Fruit fly (Drosophila melanogaster) whole organism, prepupa: ENCODE data around the gene Sys1.

Experiments
- Blimp-1 ChIP-seq: fragments of 200-800 bp; sonication (Bioruptor generic); optimal IDR thresholded peaks from 3 replicates; lab custom pipeline; 2017; ENCODE audit warnings: missing biosample characterization, missing genetic modification characterization, mild to moderate bottlenecking, moderate library complexity, missing genetic modification reagents
- CG10631 ChIP-seq: fragments of 200-800 bp; sonication (Bioruptor generic); optimal IDR thresholded peaks from 2 replicates; lab custom pipeline; 2016; ENCODE audit warnings: missing biosample characterization, missing genetic modification characterization
- CG10669 ChIP-seq: fragments of 200-800 bp; sonication (Bioruptor generic); optimal IDR thresholded peaks from 3 replicates; lab custom pipeline; 2018; ENCODE audit warnings: missing biosample characterization, mild to moderate bottlenecking, missing genetic modification characterization, moderate library complexity
- CG11294 ChIP-seq: fragments of 200-800 bp; sonication (Bioruptor generic); IDR thresholded peaks from 2 replicates; pipeline ENCODE4 v1.3.6; 2022; ENCODE audit warnings: missing biosample characterization, missing genetic modification characterization
- CG11762 ChIP-seq: fragments of 200-800 bp; sonication (Bioruptor generic); optimal IDR thresholded peaks from 3 replicates; lab custom pipeline; 2016; ENCODE audit warnings: missing biosample characterization, missing genetic modification characterization; ENCODE audit not compliant: insufficient read depth
- CG11902 ChIP-seq: fragments of 200-800 bp; sonication (Bioruptor generic); optimal IDR thresholded peaks from 3 replicates; lab custom pipeline; 2016; ENCODE audit warnings: missing biosample characterization, missing genetic modification characterization
- CG15336 ChIP-seq: fragments of 200-800 bp; sonication (Bioruptor generic); IDR thresholded peaks from 2 replicates; pipeline ENCODE4 v1.3.6; 2022; ENCODE audit warnings: missing biosample characterization, missing genetic modification characterization
- CG3032 ChIP-seq: fragments of 200-800 bp; optimal IDR thresholded peaks from 2 replicates; lab custom pipeline; 2019; ENCODE audit warnings: missing biosample characterization, mild to moderate bottlenecking, missing genetic modification characterization, moderate library complexity
- CG31627 ChIP-seq: fragments of 200-800 bp; sonication (Bioruptor generic); optimal IDR thresholded peaks from 3 replicates; lab custom pipeline; 2016; ENCODE audit warnings: missing biosample characterization, missing genetic modification characterization
- CG32006 ChIP-seq: fragments of 200-800 bp; sonication (Bioruptor generic); optimal IDR thresholded peaks from 3 replicates; lab custom pipeline; 2017; ENCODE audit warnings: missing biosample characterization, mild to moderate bottlenecking, missing genetic modification characterization
- CG3919 ChIP-seq: fragments of 200-800 bp; sonication (Bioruptor generic); optimal IDR thresholded peaks from 3 replicates; lab custom pipeline; 2016; ENCODE audit warnings: missing biosample characterization, missing genetic modification characterization
- CG4318 ChIP-seq: fragments of 200-800 bp; sonication (Bioruptor generic); optimal IDR thresholded peaks from 3 replicates; lab custom pipeline; 2017; ENCODE audit warnings: missing biosample characterization, mild to moderate bottlenecking, missing genetic modification characterization
- CG6163 ChIP-seq: fragments of 200-800 bp; sonication (Bioruptor generic); IDR thresholded peaks from 3 replicates; pipeline ENCODE4 v1.3.6; 2022; ENCODE audit warnings: missing biosample characterization, missing genetic modification characterization
- CG6276 ChIP-seq: fragments of 200-800 bp; sonication (Bioruptor generic); optimal IDR thresholded peaks from 2 replicates; lab custom pipeline; 2017; ENCODE audit warnings: missing biosample characterization, mild to moderate bottlenecking, missing genetic modification characterization
- CG6792 ChIP-seq: fragments of 200-800 bp; sonication (Bioruptor generic); optimal IDR thresholded peaks from 3 replicates; lab custom pipeline; 2016; ENCODE audit warnings: missing biosample characterization, missing genetic modification characterization
- CG6808 ChIP-seq: fragments of 200-800 bp; sonication (Bioruptor generic); optimal IDR thresholded peaks from 3 replicates; lab custom pipeline; 2017; ENCODE audit warnings: missing biosample characterization, missing genetic modification characterization, mild to moderate bottlenecking, moderate library complexity, missing genetic modification reagents
- CG8119 ChIP-seq: fragments of 200-800 bp; sonication (Bioruptor generic); IDR thresholded peaks from 3 replicates; pipeline ENCODE4 v1.3.6; 2022; ENCODE audit warnings: missing biosample characterization, missing genetic modification characterization
- CG8319 ChIP-seq: fragments of 200-800 bp; sonication (Bioruptor generic); optimal IDR thresholded peaks from 3 replicates; lab custom pipeline; 2016; ENCODE audit warnings: missing biosample characterization, missing genetic modification characterization
- CG8632 ChIP-seq: fragments of 200-800 bp; sonication (Bioruptor generic); optimal IDR thresholded peaks from 3 replicates; lab custom pipeline; 2016; ENCODE audit warnings: missing biosample characterization, missing genetic modification characterization
- CG9139 ChIP-seq: fragments of 200-800 bp; sonication (Bioruptor generic); optimal IDR thresholded peaks from 3 replicates; lab custom pipeline; 2017; ENCODE audit warnings: missing biosample characterization, mild to moderate bottlenecking, missing genetic modification characterization
- Eip75B ChIP-seq: fragments of 200-800 bp; sonication (Bioruptor generic); optimal IDR thresholded peaks from 3 replicates; lab custom pipeline; 2016; ENCODE audit warnings: missing biosample characterization, missing genetic modification characterization
- Eip93F ChIP-seq: fragments of 200-800 bp; sonication (Bioruptor generic); optimal IDR thresholded peaks from 2 replicates; lab custom pipeline; 2016; ENCODE audit warnings: missing biosample characterization, mild to moderate bottlenecking, missing genetic modification characterization
- Ets21C ChIP-seq: fragments of 200-800 bp; sonication (Bioruptor generic); optimal IDR thresholded peaks from 3 replicates; lab custom pipeline; 2016; ENCODE audit warnings: missing biosample characterization, missing genetic modification characterization
- Ets96B ChIP-seq: fragments of 200-800 bp; optimal IDR thresholded peaks from 2 replicates; lab custom pipeline; 2019; ENCODE audit warnings: missing biosample characterization, mild to moderate bottlenecking, missing genetic modification characterization, moderate library complexity
- Gug ChIP-seq: fragments of 200-800 bp; sonication (Bioruptor generic); IDR thresholded peaks from 2 replicates; pipeline ENCODE4 v1.3.6; 2022; ENCODE audit warnings: missing biosample characterization, missing genetic modification characterization
- Hr38 ChIP-seq: sonication (Bioruptor generic); optimal IDR thresholded peaks from 2 replicates; lab custom pipeline; 2016; ENCODE audit warnings: missing biosample characterization, missing genetic modification characterization
- Hr39 ChIP-seq: fragments of 200-800 bp; sonication (Bioruptor generic); optimal IDR thresholded peaks from 2 replicates; lab custom pipeline; 2016; ENCODE audit warnings: missing biosample characterization, missing genetic modification characterization
- Met ChIP-seq: fragments of 200-800 bp; sonication (Bioruptor generic); optimal IDR thresholded peaks from 3 replicates; lab custom pipeline; 2016; ENCODE audit warnings: missing biosample characterization, missing genetic modification characterization
- OdsH ChIP-seq: fragments of 200-800 bp; sonication (Bioruptor generic); optimal IDR thresholded peaks from 3 replicates; lab custom pipeline; 2016; ENCODE audit warnings: missing biosample characterization, missing genetic modification characterization
- Smox ChIP-seq: fragments of 200-800 bp; sonication (Bioruptor generic); optimal IDR thresholded peaks from 3 replicates; lab custom pipeline; 2016; ENCODE audit warnings: missing biosample characterization, missing genetic modification characterization
- Sox102F ChIP-seq: fragments of 200-800 bp; sonication (Bioruptor generic); optimal IDR thresholded peaks from 2 replicates; lab custom pipeline; 2016; ENCODE audit warnings: missing biosample characterization, mild to moderate bottlenecking, missing genetic modification characterization
- Sox14 ChIP-seq: fragments of 200-800 bp; sonication (Bioruptor generic); optimal IDR thresholded peaks from 3 replicates; lab custom pipeline; 2016; ENCODE audit warnings: missing biosample characterization, missing genetic modification characterization
- Sox15 ChIP-seq: fragments of 200-800 bp; sonication (Bioruptor generic); optimal IDR thresholded peaks from 3 replicates; lab custom pipeline; 2016; ENCODE audit warnings: missing biosample characterization, missing genetic modification characterization
- achi ChIP-seq: fragments of 200-800 bp; sonication (Bioruptor generic); optimal IDR thresholded peaks from 3 replicates; lab custom pipeline; 2016; ENCODE audit warnings: missing biosample characterization, missing genetic modification characterization
- acj6 ChIP-seq: fragments of 200-800 bp; sonication (Bioruptor generic); optimal IDR thresholded peaks from 3 replicates; lab custom pipeline; 2016; ENCODE audit warnings: missing biosample characterization, missing genetic modification characterization
- cyc ChIP-seq: fragments of 200-800 bp; sonication (Bioruptor generic); optimal IDR thresholded peaks from 3 replicates; lab custom pipeline; 2016; ENCODE audit warnings: missing biosample characterization, missing genetic modification characterization
- dac ChIP-seq: fragments of 200-800 bp; sonication (Bioruptor generic); optimal IDR thresholded peaks from 2 replicates; lab custom pipeline; 2017; ENCODE audit warnings: missing biosample characterization, mild to moderate bottlenecking, missing genetic modification characterization
- dsx ChIP-seq: fragments of 200-800 bp; optimal IDR thresholded peaks from 3 replicates; lab custom pipeline; 2019; ENCODE audit warnings: missing biosample characterization, mild to moderate bottlenecking, missing genetic modification characterization, moderate library complexity; ENCODE audit not compliant: poor library complexity, severe bottlenecking
- eg ChIP-seq: fragments of 200-800 bp; sonication (Bioruptor generic); IDR thresholded peaks from 3 replicates; pipeline ENCODE4 v1.3.6; 2022; ENCODE audit warnings: missing biosample characterization, missing genetic modification characterization
- esn ChIP-seq: fragments of 200-800 bp; sonication (Bioruptor generic); optimal IDR thresholded peaks from 2 replicates; lab custom pipeline; 2016; ENCODE audit warnings: missing biosample characterization, mild to moderate bottlenecking, missing genetic modification characterization, moderate library complexity
- fd59A ChIP-seq: fragments of 200-800 bp; sonication (Bioruptor generic); optimal IDR thresholded peaks from 2 replicates; lab custom pipeline; 2017; ENCODE audit warnings: missing biosample characterization, mild to moderate bottlenecking, missing genetic modification characterization, missing genetic modification reagents
- fd85E ChIP-seq: fragments of 200-800 bp; sonication (Bioruptor generic); optimal IDR thresholded peaks from 3 replicates; lab custom pipeline; 2016; ENCODE audit warnings: missing biosample characterization, missing genetic modification characterization
- lz ChIP-seq: fragments of 200-800 bp; sonication (Bioruptor generic); optimal IDR thresholded peaks from 3 replicates; lab custom pipeline; 2016; ENCODE audit warnings: missing biosample characterization, missing genetic modification characterization
- net ChIP-seq: fragments of 200-800 bp; sonication (Bioruptor generic); optimal IDR thresholded peaks from 3 replicates; lab custom pipeline; 2016; ENCODE audit warnings: missing biosample characterization, missing genetic modification characterization
- pdm3 ChIP-seq: fragments of 200-800 bp; sonication (Bioruptor generic); optimal IDR thresholded peaks from 3 replicates; lab custom pipeline; 2016; ENCODE audit warnings: missing biosample characterization, missing genetic modification characterization
- salr ChIP-seq, 2 experiments: fragments of 200-800 bp; sonication (Bioruptor generic); optimal IDR thresholded peaks; 3 replicates each; lab custom pipeline; 2016 to 2018; ENCODE audit warnings: missing biosample characterization in 2 of 2, missing genetic modification characterization in 2 of 2, mild to moderate bottlenecking in 1 of 2
- spab ChIP-seq: fragments of 200-800 bp; sonication (Bioruptor generic); optimal IDR thresholded peaks from 2 replicates; lab custom pipeline; 2017; ENCODE audit warnings: missing biosample characterization, mild to moderate bottlenecking, missing genetic modification characterization, missing genetic modification reagents
- ss ChIP-seq, 2 experiments: fragments of 200-800 bp; sonication (Bioruptor generic); optimal IDR thresholded peaks; 2 replicates in 1 of 2; 3 replicates in 1 of 2; lab custom pipeline; 2017 to 2018; ENCODE audit warnings: mild to moderate bottlenecking in 2 of 2, missing biosample characterization in 2 of 2, missing genetic modification characterization in 2 of 2, moderate library complexity in 1 of 2
- svp ChIP-seq: fragments of 200-800 bp; sonication (Bioruptor generic); peaks from one replicate; lab custom pipeline; 2016; ENCODE audit warnings: missing biosample characterization, missing genetic modification characterization
- topi ChIP-seq: fragments of 200-800 bp; sonication (Bioruptor generic); optimal IDR thresholded peaks from 3 replicates; lab custom pipeline; 2016; ENCODE audit warnings: missing biosample characterization, missing genetic modification characterization

Sys1 gene

DNA sequence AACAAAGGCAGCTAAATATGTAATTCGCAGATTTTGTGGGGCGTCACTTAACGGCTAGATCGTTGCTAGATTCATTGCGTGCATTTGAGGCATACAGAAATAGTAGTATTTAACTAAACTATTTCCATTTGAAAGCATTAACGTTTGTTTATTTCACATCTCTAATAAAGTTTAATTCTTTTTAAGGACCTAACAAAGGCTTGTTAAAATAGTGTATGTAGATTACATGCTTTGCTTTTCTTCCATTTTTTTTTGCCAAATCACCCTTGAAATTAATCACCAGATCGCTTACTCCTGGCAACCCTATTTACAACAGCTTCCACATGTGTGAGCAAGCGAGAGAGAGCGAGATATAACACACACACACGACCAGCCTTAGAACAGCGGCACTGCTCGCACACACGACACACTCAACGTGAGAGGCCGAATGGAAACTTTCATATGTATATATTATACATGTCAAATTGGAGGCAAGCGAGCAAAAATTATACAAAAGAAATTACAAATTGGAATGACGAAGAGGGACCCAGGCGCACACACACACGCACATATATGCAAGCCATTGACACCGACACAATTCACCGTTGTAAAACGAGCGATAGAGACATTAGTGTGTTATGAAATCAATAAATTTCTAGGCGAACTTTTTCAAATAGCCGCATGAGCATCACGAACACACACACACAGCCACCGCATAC is 6.7 kb downstream of the Sys1 start:
- peak; percentile 58 for TF ChIP-seq spab (GFP tag; lab: Kevin White, UChicago)
- TF ChIP-seq CG6276 (GFP tag; lab: Kevin White, UChicago) = no peak
- TF ChIP-seq CG6792 (GFP tag; lab: Kevin White, UChicago) = peak; percentile 36
- peak; percentile 41 for TF ChIP-seq CG4318
- peak; percentile 61 for TF ChIP-seq acj6 (GFP tag; lab: Kevin White, UChicago)
- TF ChIP-seq Hr38 = no peak
- peak; percentile 7 for TF ChIP-seq dac
- peak; percentile 52; the same call in 1 of the 2 replicates for TF ChIP-seq Gug
- peak; percentile 87 for TF ChIP-seq svp (GFP tag; lab: Kevin White, UChicago)
- TF ChIP-seq CG8319 (GFP tag; lab: Kevin White, UChicago) = peak; percentile 12
- TF ChIP-seq net = peak; percentile 63
- peak; percentile 57 for TF ChIP-seq Ets21C
- peak; percentile 45 for TF ChIP-seq Blimp-1 (GFP tag; lab: Kevin White, UChicago)
- TF ChIP-seq CG11294 = no peak
- peak; percentile 64 for TF ChIP-seq CG6808 (GFP tag; lab: Kevin White, UChicago)
- peak; percentile 62 for TF ChIP-seq CG10669 (GFP tag; lab: Kevin White, UChicago)
- peak; percentile 73; the same call in 2 of the 3 replicates for TF ChIP-seq CG6163 (GFP tag; lab: Robert Waterston, UW)
- peak; percentile 73 for TF ChIP-seq CG32006 (GFP tag; lab: Kevin White, UChicago)
- peak; percentile 22 for TF ChIP-seq dsx (GFP tag; lab: Kevin White, UChicago)
- TF ChIP-seq CG10631 = peak; percentile 55
- TF ChIP-seq CG15336 (GFP tag; lab: Robert Waterston, UW) = peak; percentile 54; the same call in 1 of the 2 replicates
- no peak for TF ChIP-seq fd85E (GFP tag; lab: Kevin White, UChicago)
- peak; percentile 68 for TF ChIP-seq achi (GFP tag; lab: Kevin White, UChicago)
- TF ChIP-seq pdm3 = peak; percentile 61
- peak; percentile 62 for TF ChIP-seq topi
- peak; percentile 49 for TF ChIP-seq CG11762 (GFP tag; lab: Kevin White, UChicago)
- peak; percentile 74 for TF ChIP-seq Eip75B (GFP tag; lab: Kevin White, UChicago)
- TF ChIP-seq CG31627 (GFP tag; lab: Kevin White, UChicago) = peak; percentile 62
- TF ChIP-seq Smox (GFP tag; lab: Kevin White, UChicago) = peak; percentile 71
- peak; percentile 50 to 59 for TF ChIP-seq ss (GFP tag; optimal IDR thresholded peaks at IDR 0.05; lab: Kevin White, UChicago)
- peak; percentile 67 for TF ChIP-seq Hr39
- peak; percentile 56 for TF ChIP-seq OdsH (GFP tag; lab: Kevin White, UChicago)
- 0 out of 3 replicates have a peak, but pooled peaks have one; percentile 28 for TF ChIP-seq CG8119
- TF ChIP-seq CG9139 (GFP tag; lab: Kevin White, UChicago) = peak; percentile 23
- peak in 1 of 2 experiments; percentile 38 for TF ChIP-seq salr (GFP tag; optimal IDR thresholded peaks at IDR 0.05; lab: Kevin White, UChicago)
- TF ChIP-seq Sox102F (GFP tag; lab: Kevin White, UChicago) = peak; percentile 67
- peak; percentile 15 for TF ChIP-seq Ets96B (tag; lab: Kevin White, UChicago)
- peak; percentile 48 for TF ChIP-seq CG8632 (GFP tag; lab: Kevin White, UChicago)
- TF ChIP-seq Met (GFP tag; lab: Kevin White, UChicago) = peak; percentile 74
- peak; percentile 21 for TF ChIP-seq CG3032 (tag; lab: Kevin White, UChicago)
- TF ChIP-seq fd59A (GFP tag; lab: Kevin White, UChicago) = peak; percentile 5
- TF ChIP-seq esn (GFP tag; lab: Kevin White, UChicago) = peak; percentile 80
- TF ChIP-seq lz (GFP tag; lab: Kevin White, UChicago) = peak; percentile 59
- peak; percentile 60; the same call in 2 of the 3 replicates for TF ChIP-seq eg
- peak; percentile 78 for TF ChIP-seq Sox14 (GFP tag; lab: Kevin White, UChicago)
- peak; percentile 62 for TF ChIP-seq CG3919 (GFP tag; lab: Kevin White, UChicago)
- peak; percentile 2 for TF ChIP-seq CG11902 (GFP tag; lab: Kevin White, UChicago)
- peak; percentile 62 for TF ChIP-seq Eip93F (GFP tag; lab: Kevin White, UChicago)
- TF ChIP-seq Sox15 (GFP tag; lab: Kevin White, UChicago) = no peak
- peak; percentile 67 for TF ChIP-seq cyc (GFP tag; lab: Kevin White, UChicago)
